Fruit fly (Drosophila melanogaster) S2 (cell line): ENCODE data around the gene CG17221.
A peak's percentile ranks its signal among the peaks of the same experiment; 100 is the strongest.

Experiments
- CG8478 ChIP-seq: fragments of >200 bp; optimal IDR thresholded peaks from 2 replicates; lab custom pipeline; 2018
- CTCF ChIP-seq, 2 experiments: fragments of >200 bp; optimal IDR thresholded peaks; 2 replicates each; lab custom pipeline; 2018

dm6 chr2L:3034969-3035368 lies 4.8 kb upstream of the CG17221 start, which contains the start of gene CG17258:
- TF ChIP-seq CTCF (optimal IDR thresholded peaks at IDR 0.05; lab: Kevin White, UChicago) (peak; percentile 65 to 73), CG8478 (lab: Kevin White, UChicago) (no peak)
